Worm (Caenorhabditis elegans): Measurements from ENCODE around the gene F15D4.4.
A peak's percentile ranks its signal among the peaks of the same experiment; 100 is the strongest.

The F15D4.4 gene

ce11 chrII:13260540-13260939 lies 17.6 kb upstream of the F15D4.4 start:
- TF ChIP-seq dao-5 (tag; optimal IDR thresholded peaks at IDR 0.05): no peak
- no peak for TF ChIP-seq W03F9.2 (tag; optimal IDR thresholded peaks at IDR 0.05)
- TF ChIP-seq him-1 (tag; optimal IDR thresholded peaks at IDR 0.05): no peak

- TF ChIP-seq W03F9.2 (tag; optimal IDR thresholded peaks at IDR 0.05) (no peak), him-1 (tag; optimal IDR thresholded peaks at IDR 0.05) (no peak), dao-5 (tag; optimal IDR thresholded peaks at IDR 0.05) (no peak)
Observed at ce11 chrII:13255291-13255690, 12.4 kb upstream of the F15D4.4 start.

ce11 chrII:13248886-13249285 lies 6.0 kb upstream of the F15D4.4 start, which contains the start of gene F15D4.6:
Gene F15D4.6 (plus strand): TSS chrII:13249186.
- TF ChIP-seq him-1 (tag; optimal IDR thresholded peaks at IDR 0.05) (no peak), W03F9.2 (tag; optimal IDR thresholded peaks at IDR 0.05) (no peak), dao-5 (tag; optimal IDR thresholded peaks at IDR 0.05) (no peak)

ce11 chrII:13245076-13245475 lies 2.2 kb upstream of the F15D4.4 start, which contains the start of gene F15D4.5:
Gene F15D4.5 (plus strand): TSS chrII:13245376.
- no peak for TF ChIP-seq him-1 (tag; optimal IDR thresholded peaks at IDR 0.05)
- no peak for TF ChIP-seq dao-5 (tag; optimal IDR thresholded peaks at IDR 0.05)
- TF ChIP-seq W03F9.2 (tag; optimal IDR thresholded peaks at IDR 0.05): no peak

DNA sequence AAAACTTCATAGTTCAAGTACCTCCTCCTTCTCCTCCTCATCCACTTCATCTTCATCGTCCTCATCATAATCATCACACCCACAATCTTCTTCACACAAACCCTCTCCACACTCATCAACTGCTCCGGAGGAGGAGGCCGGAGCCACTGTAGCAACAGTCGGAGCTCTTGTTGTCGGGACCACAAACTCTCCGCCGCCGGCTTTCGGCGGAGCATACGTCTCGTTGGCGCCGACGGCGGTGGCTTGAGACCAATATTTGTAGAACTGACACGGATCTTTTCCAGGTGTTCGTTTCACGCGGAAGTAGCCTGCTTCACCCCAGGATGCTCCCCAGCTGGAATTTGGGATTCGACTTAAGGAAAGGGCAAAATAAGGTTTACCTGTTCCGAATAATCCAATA lies 3.3 kb downstream of the F15D4.4 start:
- TF ChIP-seq him-1 (tag; optimal IDR thresholded peaks at IDR 0.05): no peak
- no peak for TF ChIP-seq W03F9.2 (tag; optimal IDR thresholded peaks at IDR 0.05)
- TF ChIP-seq dao-5 (tag; optimal IDR thresholded peaks at IDR 0.05): no peak

DNA sequence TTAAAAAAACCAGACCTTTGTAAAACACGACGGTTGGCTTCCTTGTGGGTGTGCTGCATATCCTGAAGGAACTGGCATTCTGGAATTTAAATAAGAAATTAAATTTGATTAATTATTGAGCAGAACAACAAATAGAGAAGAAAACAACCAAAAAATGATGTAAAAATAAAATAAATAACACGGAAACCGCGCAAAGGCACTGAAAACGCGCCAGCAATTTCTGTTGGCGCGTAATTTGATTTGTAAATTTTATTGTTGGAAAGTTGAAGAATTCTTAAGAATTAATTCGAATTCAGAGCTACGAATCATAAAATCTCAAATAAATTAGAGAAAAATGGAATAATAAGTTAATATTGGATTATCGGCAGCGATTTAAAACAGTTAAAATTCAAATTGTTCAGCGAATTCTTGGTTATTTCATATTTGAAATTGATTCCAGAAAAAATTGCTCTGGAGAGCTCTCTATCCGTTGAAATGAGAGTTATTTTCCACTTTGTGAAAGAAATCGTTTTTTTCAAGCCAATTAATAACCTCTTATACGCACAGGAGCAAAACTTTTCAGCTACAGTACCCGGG lies 5.0 kb downstream of the F15D4.4 start, which contains the start of gene romo-1:
Gene romo-1 (minus strand): TSS at position 79 of the 576 bp plus-strand sequence.
- TF ChIP-seq W03F9.2 (tag; optimal IDR thresholded peaks at IDR 0.05) (peak; percentile 84), dao-5 (tag; optimal IDR thresholded peaks at IDR 0.05) (no peak), him-1 (tag; optimal IDR thresholded peaks at IDR 0.05) (peak; percentile 3)

DNA sequence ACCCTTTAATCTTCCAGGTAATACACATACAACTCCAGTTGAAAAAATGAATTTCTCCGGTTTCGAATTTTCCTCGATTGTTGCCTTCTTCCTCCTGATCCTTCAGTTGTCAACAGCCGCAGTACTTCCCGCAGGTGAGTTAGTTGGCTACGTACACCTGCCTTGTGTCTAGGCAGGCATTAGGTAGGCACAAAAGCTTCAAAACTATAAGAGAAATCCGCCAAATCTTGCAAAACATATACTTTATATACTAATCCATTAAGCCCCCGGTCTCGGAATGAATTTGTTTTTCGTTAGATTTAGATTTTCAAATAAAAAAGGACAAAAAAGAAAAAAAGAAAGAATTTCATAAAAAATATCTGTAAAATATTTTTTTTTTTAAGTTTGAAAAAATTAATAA lies 7.6 kb downstream of the F15D4.4 start, which contains the start of gene flp-16:
Gene flp-16 (plus strand): TSS at position 18 of the 400 bp plus-strand sequence.
- no peak for TF ChIP-seq W03F9.2 (tag; optimal IDR thresholded peaks at IDR 0.05)

ce11 chrII:13233712-13234111 lies 9.2 kb downstream of the F15D4.4 start:
- no peak for TF ChIP-seq W03F9.2 (tag; optimal IDR thresholded peaks at IDR 0.05)
- no peak for TF ChIP-seq him-1 (tag; optimal IDR thresholded peaks at IDR 0.05)

ce11 chrII:13230489-13231196 lies 12.3 kb downstream of the F15D4.4 start:
- TF ChIP-seq him-1 (tag; optimal IDR thresholded peaks at IDR 0.05) (no peak), dao-5 (tag; optimal IDR thresholded peaks at IDR 0.05) (no peak), W03F9.2 (tag; optimal IDR thresholded peaks at IDR 0.05) (no peak)

DNA sequence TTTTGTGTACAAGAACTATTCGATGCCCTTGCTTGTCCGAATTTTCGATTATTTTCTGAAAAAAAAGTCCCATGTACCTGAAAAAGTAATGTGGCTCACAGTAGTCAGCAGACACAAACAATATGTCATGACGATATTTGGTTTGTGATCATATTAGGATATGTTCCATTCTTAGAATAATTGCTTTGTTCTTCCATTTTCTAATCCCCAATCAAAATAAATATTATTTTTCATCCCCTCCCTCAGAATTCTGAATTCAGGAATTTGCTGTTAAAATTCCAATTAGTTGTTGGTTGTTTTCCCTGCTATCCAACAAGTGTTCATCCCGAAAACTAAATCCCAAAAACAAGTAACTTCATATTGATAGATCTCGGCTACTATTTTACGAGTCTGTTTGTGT lies 23.5 kb downstream of the F15D4.4 start:
- TF ChIP-seq dao-5 (tag; optimal IDR thresholded peaks at IDR 0.05): no peak
- no peak for TF ChIP-seq him-1 (tag; optimal IDR thresholded peaks at IDR 0.05)
- TF ChIP-seq W03F9.2 (tag; optimal IDR thresholded peaks at IDR 0.05): no peak

DNA sequence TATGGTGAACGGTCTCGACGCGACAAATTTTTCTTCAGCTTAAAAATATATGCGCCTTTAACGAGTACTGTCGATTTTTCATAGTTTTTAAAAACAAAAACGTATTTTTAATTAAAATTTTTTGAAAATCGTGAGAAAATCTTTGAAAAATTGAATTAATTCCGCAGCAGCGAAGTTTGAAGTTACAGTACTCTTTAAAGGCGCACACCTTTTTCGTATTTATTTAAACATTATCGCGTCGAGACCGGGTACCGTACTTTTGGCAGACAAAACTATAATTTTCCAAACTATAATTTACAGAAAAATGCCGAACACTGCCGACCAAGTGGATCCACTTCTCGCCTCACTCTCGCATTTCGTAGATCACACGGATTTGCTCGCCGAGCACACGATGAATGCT lies 27.1 kb downstream of the F15D4.4 start, which contains the start of gene F15D4.2:
Gene F15D4.2 (plus strand): TSS at position 301 of the 400 bp plus-strand sequence.
- TF ChIP-seq him-1 (tag; optimal IDR thresholded peaks at IDR 0.05): no peak
- no peak for TF ChIP-seq W03F9.2 (tag; optimal IDR thresholded peaks at IDR 0.05)
- TF ChIP-seq dao-5 (tag; optimal IDR thresholded peaks at IDR 0.05): no peak

DNA sequence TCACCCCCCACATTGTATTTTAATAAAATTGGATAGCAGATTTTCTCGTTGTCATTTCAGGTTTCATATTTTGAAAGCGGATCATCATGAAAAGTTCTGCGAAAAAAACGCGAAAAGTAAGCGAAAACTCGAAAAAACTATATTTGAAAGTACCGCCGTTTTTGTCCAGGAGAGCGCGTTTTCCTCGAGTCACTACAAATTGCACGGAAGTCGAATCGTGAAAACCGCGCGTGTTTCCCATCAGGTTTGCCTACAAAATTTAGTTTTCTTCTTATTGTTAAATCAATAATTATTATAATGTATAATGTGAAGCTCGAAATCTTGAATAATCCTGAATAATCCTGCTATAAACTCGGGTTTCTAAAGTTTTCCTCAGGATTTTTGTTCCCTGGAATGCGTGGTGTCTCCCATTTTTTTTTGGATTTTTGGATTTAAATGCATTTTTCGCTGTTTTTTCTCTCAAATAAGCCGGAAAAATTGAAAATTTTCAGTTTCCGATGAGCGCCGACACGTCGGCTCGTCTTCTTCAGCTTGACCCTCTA lies 43.2 kb downstream of the F15D4.4 start, which contains the start of gene btf-1:
Gene btf-1 (plus strand): TSS at position 492 of the 542 bp plus-strand sequence.
- TF ChIP-seq dao-5 (tag; optimal IDR thresholded peaks at IDR 0.05) (no peak), W03F9.2 (tag; optimal IDR thresholded peaks at IDR 0.05) (peak; percentile 53), him-1 (tag; optimal IDR thresholded peaks at IDR 0.05) (peak; percentile 87)

DNA sequence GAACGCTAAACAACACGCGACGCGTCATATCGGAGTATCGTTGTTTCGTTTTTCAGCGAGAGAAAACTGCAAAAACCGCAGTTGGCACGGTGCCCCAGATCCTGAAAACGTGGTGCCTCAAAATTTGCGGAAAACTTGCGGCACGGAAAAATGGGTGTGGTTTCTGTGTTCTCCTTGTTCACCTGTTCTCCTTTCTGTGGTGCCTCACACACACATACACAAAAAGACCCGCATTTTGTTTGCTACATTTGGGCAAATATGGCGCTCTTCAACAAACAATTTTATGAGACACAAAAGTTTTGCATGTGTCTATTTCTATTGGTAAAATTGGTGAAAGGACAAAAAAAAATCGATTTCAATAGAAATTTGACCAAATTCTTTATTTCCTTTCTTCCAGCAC lies 44.1 kb downstream of the F15D4.4 start:
- TF ChIP-seq dao-5 (tag; optimal IDR thresholded peaks at IDR 0.05): no peak
- TF ChIP-seq W03F9.2 (tag; optimal IDR thresholded peaks at IDR 0.05): no peak
- TF ChIP-seq him-1 (tag; optimal IDR thresholded peaks at IDR 0.05): no peak

- TF ChIP-seq him-1 (tag; optimal IDR thresholded peaks at IDR 0.05) (no peak), W03F9.2 (tag; optimal IDR thresholded peaks at IDR 0.05) (no peak), dao-5 (tag; optimal IDR thresholded peaks at IDR 0.05) (no peak)
Observed at ce11 chrII:13196689-13197280, 46.1 kb downstream of the F15D4.4 start.

Data from whole organism, L4/young adult.